Worm (Caenorhabditis elegans) whole organism, L4 larva: Measurements from ENCODE around the gene T28C12.6.
A peak's percentile ranks its signal among the peaks of the same experiment; 100 is the strongest.

Experiments
- F44E2.7 ChIP-seq: fragments of 200-800 bp; sonication (Bioruptor generic); IDR thresholded peaks from 2 replicates; pipeline ENCODE4 v2.1.2; 2022; ENCODE audit warnings: missing genetic modification characterization, missing compliant biosample characterization
- F49E8.2 ChIP-seq: sonication (generic microtip); optimal IDR thresholded peaks from 2 replicates; lab custom pipeline; 2016; ENCODE audit warnings: missing compliant biosample characterization, mild to moderate bottlenecking, missing genetic modification characterization, borderline replicate concordance
- T20F7.1 ChIP-seq: fragments of 200-800 bp; sonication (Bioruptor generic); optimal IDR thresholded peaks from 2 replicates; lab custom pipeline; 2018; ENCODE audit warnings: mild to moderate bottlenecking, missing genetic modification characterization, missing compliant biosample characterization
- Y48G9A.11 ChIP-seq: fragments of 200-800 bp; sonication (Bioruptor generic); IDR thresholded peaks from 2 replicates; pipeline ENCODE4 v1.3.6; 2022; ENCODE audit warnings: missing genetic modification reagents, missing genetic modification characterization, missing compliant biosample characterization
- Y75B8A.6 ChIP-seq: fragments of 200-800 bp; sonication (Bioruptor generic); IDR thresholded peaks from 2 replicates; pipeline ENCODE4 v1.3.6; 2022; ENCODE audit warnings: missing genetic modification reagents, missing genetic modification characterization, missing compliant biosample characterization
- ZK546.5 ChIP-seq, 2 experiments: sonication (generic microtip); optimal IDR thresholded peaks; 2 replicates each; lab custom pipeline; 2017; ENCODE audit warnings: missing biosample characterization in 2 of 2, missing genetic modification characterization in 2 of 2
- aha-1 ChIP-seq: fragments of 150-350 bp; peaks from one replicate; lab custom pipeline; 2014; ENCODE audit warnings: missing biosample characterization, missing genetic modification characterization
- ceh-20 ChIP-seq: fragments of 200-800 bp; sonication (Bioruptor generic); IDR thresholded peaks from 2 replicates; pipeline ENCODE4 v1.3.6; 2022; ENCODE audit warnings: missing genetic modification reagents, missing genetic modification characterization, missing compliant biosample characterization
- daf-16 ChIP-seq, 3 experiments: sonication (generic microtip); optimal IDR thresholded peaks; 2 replicates each; lab custom pipeline; 2016 to 2017; ENCODE audit warnings: missing genetic modification characterization in 3 of 3, missing genetic modification reagents in 3 of 3, mild to moderate bottlenecking in 2 of 3, missing compliant biosample characterization in 2 of 3, missing biosample characterization in 1 of 3, moderate library complexity in 1 of 3
- dmd-6 ChIP-seq: fragments of 200-800 bp; sonication (Bioruptor generic); IDR thresholded peaks from 2 replicates; pipeline ENCODE4 v1.3.6; 2022; ENCODE audit warnings: missing genetic modification reagents, missing genetic modification characterization, missing compliant biosample characterization
- dmd-8 ChIP-seq: fragments of 200-800 bp; sonication (Bioruptor generic); IDR thresholded peaks from 2 replicates; pipeline ENCODE4 v1.3.6; 2022; ENCODE audit warnings: missing genetic modification characterization, missing compliant biosample characterization
- dve-1 ChIP-seq: sonication (generic microtip); optimal IDR thresholded peaks from 2 replicates; lab custom pipeline; 2017; ENCODE audit warnings: antibody characterized with exemption, mild to moderate bottlenecking, missing genetic modification characterization, missing compliant biosample characterization; ENCODE audit not compliant: insufficient read depth
- fos-1 ChIP-seq: fragments of 150-350 bp; optimal IDR thresholded peaks from 2 replicates; lab custom pipeline; 2014; ENCODE audit warnings: missing biosample characterization, missing genetic modification characterization
- hlh-11 ChIP-seq: fragments of 200-800 bp; sonication (Bioruptor generic); optimal IDR thresholded peaks from 2 replicates; lab custom pipeline; 2018; ENCODE audit warnings: mild to moderate bottlenecking, missing genetic modification characterization, missing compliant biosample characterization
- hlh-30 ChIP-seq: sonication (generic microtip); optimal IDR thresholded peaks from 2 replicates; lab custom pipeline; 2017; ENCODE audit warnings: antibody characterized with exemption, mild to moderate bottlenecking, missing genetic modification characterization, missing compliant biosample characterization; ENCODE audit not compliant: insufficient read depth
- hmg-1.1 ChIP-seq: fragments of 200-800 bp; sonication (Bioruptor generic); IDR thresholded peaks from 2 replicates; pipeline ENCODE4 v1.3.6; 2022; ENCODE audit warnings: missing genetic modification reagents, missing genetic modification characterization, missing compliant biosample characterization
- lin-1 ChIP-seq: fragments of 200-800 bp; sonication (Bioruptor generic); IDR thresholded peaks from 2 replicates; pipeline ENCODE4 v1.3.6; 2022; ENCODE audit warnings: missing genetic modification reagents, missing genetic modification characterization, missing compliant biosample characterization
- lsy-2 ChIP-seq, 2 experiments: fragments of 150-350 bp in 1 of 2; sonication (generic microtip) in 1 of 2; optimal IDR thresholded peaks; 2 replicates each; lab custom pipeline; 2014 to 2017; ENCODE audit warnings: missing biosample characterization in 2 of 2, missing genetic modification characterization in 2 of 2
- mdl-1 ChIP-seq, 2 experiments: fragments of 150-350 bp in 1 of 2; sonication (generic microtip) in 1 of 2; optimal IDR thresholded peaks; 2 replicates each; lab custom pipeline; 2014 to 2017; ENCODE audit warnings: missing biosample characterization in 2 of 2, missing genetic modification characterization in 2 of 2
- mxl-3 ChIP-seq: fragments of 200-800 bp; sonication (Bioruptor generic); optimal IDR thresholded peaks from 2 replicates; lab custom pipeline; 2018; ENCODE audit warnings: mild to moderate bottlenecking, missing genetic modification characterization, missing compliant biosample characterization
- nhr-10 ChIP-seq: fragments of 150-350 bp; optimal IDR thresholded peaks from 2 replicates; lab custom pipeline; 2014; ENCODE audit warnings: missing biosample characterization, missing genetic modification characterization
- nhr-28 ChIP-seq: fragments of 150-350 bp; optimal IDR thresholded peaks from 2 replicates; lab custom pipeline; 2014; ENCODE audit warnings: missing biosample characterization, missing genetic modification characterization
- nhr-41 ChIP-seq: fragments of 200-800 bp; sonication (Bioruptor generic); IDR thresholded peaks from 2 replicates; pipeline ENCODE4 v1.3.6; 2022; ENCODE audit warnings: missing genetic modification reagents, missing genetic modification characterization, missing compliant biosample characterization
- nhr-77 ChIP-seq: fragments of 150-350 bp; optimal IDR thresholded peaks from 2 replicates; lab custom pipeline; 2014; ENCODE audit warnings: missing biosample characterization, missing genetic modification characterization
- php-3 ChIP-seq: fragments of 200-800 bp; sonication (Bioruptor generic); IDR thresholded peaks from 2 replicates; pipeline ENCODE4 v1.3.6; 2022; ENCODE audit warnings: missing genetic modification reagents, missing genetic modification characterization, missing compliant biosample characterization
- pqm-1 ChIP-seq: sonication (generic microtip); optimal IDR thresholded peaks from 2 replicates; lab custom pipeline; 2017; ENCODE audit warnings: missing biosample characterization, missing genetic modification characterization
- set-16 ChIP-seq: fragments of 200-800 bp; sonication (Bioruptor generic); IDR thresholded peaks from 2 replicates; pipeline ENCODE4 v1.3.6; 2022; ENCODE audit warnings: missing genetic modification reagents, missing genetic modification characterization, missing compliant biosample characterization
- skn-1 ChIP-seq: fragments of 150-350 bp; optimal IDR thresholded peaks from 2 replicates; lab custom pipeline; 2014; ENCODE audit warnings: missing biosample characterization, missing genetic modification characterization
- snpc-1.2 ChIP-seq: fragments of 200-800 bp; sonication (Bioruptor generic); IDR thresholded peaks from 2 replicates; pipeline ENCODE4 v1.3.6; 2022; ENCODE audit warnings: missing genetic modification reagents, missing genetic modification characterization, missing compliant biosample characterization
- snpc-4 ChIP-seq: fragments of 150-350 bp; optimal IDR thresholded peaks from 2 replicates; lab custom pipeline; 2014; ENCODE audit warnings: missing biosample characterization, missing genetic modification characterization
- tra-1 ChIP-seq: fragments of 200-800 bp; sonication (Bioruptor generic); IDR thresholded peaks from 2 replicates; pipeline ENCODE4 v1.3.6; 2022; ENCODE audit warnings: missing genetic modification reagents, missing genetic modification characterization, missing compliant biosample characterization
- unc-130 ChIP-seq: sonication (generic microtip); optimal IDR thresholded peaks from 2 replicates; lab custom pipeline; 2016; ENCODE audit warnings: missing genetic modification reagents, missing genetic modification characterization, missing compliant biosample characterization
- unc-62 ChIP-seq, 3 experiments: fragments of 150-350 bp in 1 of 3; sonication (generic microtip); optimal IDR thresholded peaks in 2 of 3; peaks in 1 of 3; 1 replicate in 1 of 3; 2 replicates in 2 of 3; lab custom pipeline; 2014 to 2017; ENCODE audit warnings: missing biosample characterization in 3 of 3, missing genetic modification characterization in 3 of 3, missing genetic modification reagents in 3 of 3, missing genotype in 1 of 3
- zag-1 ChIP-seq: fragments of 150-350 bp; optimal IDR thresholded peaks from 2 replicates; lab custom pipeline; 2014; ENCODE audit warnings: missing biosample characterization, missing genetic modification characterization
- zip-2 ChIP-seq: fragments of 150-350 bp; optimal IDR thresholded peaks from 2 replicates; lab custom pipeline; 2014; ENCODE audit warnings: missing biosample characterization, missing genetic modification characterization

T28C12.6 gene

DNA sequence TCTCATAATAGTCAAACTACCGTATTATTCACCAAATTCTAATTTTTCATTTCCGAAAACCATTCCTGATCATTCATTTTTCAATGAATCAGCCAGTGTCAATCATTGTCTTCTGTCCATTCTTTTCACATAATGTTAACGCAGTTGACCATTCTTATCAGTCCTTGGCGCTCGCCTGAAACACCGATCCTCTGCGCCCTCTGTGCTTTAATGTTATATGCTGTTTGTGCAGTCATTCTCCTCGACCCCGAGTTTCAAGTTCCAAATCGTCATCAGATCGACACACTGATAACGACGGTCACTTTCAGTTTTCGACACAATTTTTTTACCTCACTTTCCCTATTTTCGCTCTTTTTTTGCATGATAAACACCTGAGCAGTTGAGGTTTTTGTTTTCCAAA, 11.0 kb upstream of the T28C12.6 start:
- TF ChIP-seq zag-1 (tag; lab: Kevin White, UChicago) (no peak), lin-1 (GFP tag; lab: Robert Waterston, UW) (0 out of 2 replicates have a peak, but pooled peaks have one; percentile 47), nhr-77 (tag; lab: Kevin White, UChicago) (peak; percentile 45), snpc-4 (tag; lab: Kevin White, UChicago) (no peak), dmd-6 (GFP tag; lab: Robert Waterston, UW) (peak; percentile 94), Y75B8A.6 (GFP tag; lab: Robert Waterston, UW) (no peak), fos-1 (tag; lab: Kevin White, UChicago) (no peak), nhr-41 (peak; percentile 78), daf-16 (GFP tag; optimal IDR thresholded peaks at IDR 0.05; lab: Kevin White, UChicago) (no peak), daf-16 (tag; optimal IDR thresholded peaks at IDR 0.05; lab: Kevin White, UChicago) (peak; percentile 54), dve-1 (tag; lab: Kevin White, UChicago) (peak; percentile 62), unc-62 (GFP tag; optimal IDR thresholded peaks at IDR 0.05 in 1 of 2; lab: Kevin White, UChicago) (peak in 1 of 2 experiments; percentile 19), unc-62 (tag; optimal IDR thresholded peaks at IDR 0.05; lab: Kevin White, UChicago) (no peak), F49E8.2 (tag; lab: Kevin White, UChicago) (no peak), php-3 (GFP tag; lab: Robert Waterston, UW) (0 out of 2 replicates have a peak, but pooled peaks have one; percentile 40), hlh-30 (peak; percentile 59), nhr-28 (tag; lab: Kevin White, UChicago) (peak; percentile 85), aha-1 (tag; lab: Kevin White, UChicago) (peak; percentile 91), pqm-1 (tag; lab: Kevin White, UChicago) (peak; percentile 96), hlh-11 (peak; percentile 76), skn-1 (no peak)

- TF ChIP-seq hlh-11 (peak; percentile 56), T20F7.1 (GFP tag; lab: Kevin White, UChicago) (no peak)
- TF ChIP-seq, all 104 proteins: peak for 1
These were observed 10.2 kb upstream of the T28C12.6 start for ce11 chrV:6346043-6346618.

DNA sequence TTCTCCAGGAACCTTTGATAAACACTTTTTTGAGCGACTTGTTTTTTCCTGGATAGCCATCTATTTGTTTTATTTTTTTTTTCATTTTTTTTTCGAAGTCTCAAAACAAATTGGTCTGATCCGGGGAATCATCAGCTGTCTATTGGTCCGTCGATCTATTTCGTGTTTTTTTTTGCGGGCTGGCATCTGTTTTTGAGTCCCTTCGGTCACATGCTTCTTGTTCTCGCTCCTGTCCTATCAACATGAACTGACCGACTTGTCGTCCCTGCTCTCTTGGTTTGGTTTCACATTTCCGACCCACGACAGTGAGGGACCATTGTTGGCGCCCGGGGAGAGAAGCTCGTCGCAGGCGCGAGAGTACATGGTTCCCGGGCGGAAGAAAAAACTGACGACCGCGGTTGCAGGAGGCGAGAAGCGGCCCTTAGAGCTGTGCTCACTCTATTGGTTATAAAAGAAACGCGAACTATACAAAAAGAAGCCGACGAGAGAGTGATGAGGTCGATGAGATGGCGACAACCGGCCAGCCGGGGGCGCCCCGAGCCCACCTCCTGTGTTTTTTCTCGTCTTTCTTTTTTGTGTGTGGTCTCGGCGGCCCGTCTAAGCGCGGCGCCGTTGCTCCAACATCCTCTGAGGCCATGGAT, 8.7 kb upstream of the T28C12.6 start:
- TF ChIP-seq ceh-20 (GFP tag; lab: Robert Waterston, UW), result peak; percentile 45; the same call in 1 of the 2 replicates
- TF ChIP-seq dmd-8 (GFP tag; lab: Robert Waterston, UW), result 0 out of 2 replicates have a peak, but pooled peaks have one; percentile 39
- TF ChIP-seq F49E8.2 (tag; lab: Kevin White, UChicago), result no peak
- TF ChIP-seq hlh-30, result peak; percentile 18
- TF ChIP-seq mxl-3 (GFP tag; lab: Kevin White, UChicago), result no peak
- TF ChIP-seq Y48G9A.11 (GFP tag; lab: Robert Waterston, UW), result 0 out of 2 replicates have a peak, but pooled peaks have one; percentile 24
- peak in 1 of 2 experiments; percentile 86 for TF ChIP-seq daf-16 (GFP tag; optimal IDR thresholded peaks at IDR 0.05; lab: Kevin White, UChicago)
- TF ChIP-seq daf-16 (tag; optimal IDR thresholded peaks at IDR 0.05; lab: Kevin White, UChicago), result no peak
- TF ChIP-seq hlh-11, result peak; percentile 28
- TF ChIP-seq set-16, result peak; percentile 84
- no peak for TF ChIP-seq zip-2 (tag; lab: Kevin White, UChicago)
- peak; percentile 26; the same call in 1 of the 2 replicates for TF ChIP-seq tra-1

DNA sequence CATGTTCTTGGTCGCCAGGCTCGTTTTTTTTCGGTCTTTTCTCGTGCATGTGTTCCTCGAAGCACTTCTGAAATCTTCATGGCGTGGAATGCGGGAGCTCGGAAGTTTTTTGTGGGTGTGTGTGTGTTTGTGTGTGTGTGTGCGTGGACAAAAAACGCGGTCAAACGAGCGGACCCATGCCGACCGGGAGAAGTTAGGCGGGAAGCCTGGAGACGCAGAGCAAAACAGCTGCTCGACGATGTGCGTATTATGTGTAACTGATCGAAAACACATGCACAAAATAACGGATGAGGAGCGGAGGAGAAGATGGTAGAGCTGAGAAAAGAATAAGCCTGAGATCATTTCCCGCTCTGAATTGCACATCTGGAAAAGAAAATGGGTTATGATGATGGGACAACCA, 6.6 kb upstream of the T28C12.6 start:
- peak; percentile 66 for TF ChIP-seq hlh-11
- no peak for TF ChIP-seq snpc-1.2 (GFP tag; lab: Robert Waterston, UW)
- TF ChIP-seq nhr-28 (tag; lab: Kevin White, UChicago), result no peak
- TF ChIP-seq set-16, result peak; percentile 42; the same call in 1 of the 2 replicates
- TF ChIP-seq nhr-10, result no peak
- no peak for TF ChIP-seq php-3 (GFP tag; lab: Robert Waterston, UW)
- no peak for TF ChIP-seq unc-130 (GFP tag; lab: Kevin White, UChicago)
- no peak for TF ChIP-seq dmd-6 (GFP tag; lab: Robert Waterston, UW)
- TF ChIP-seq ZK546.5 (tag; optimal IDR thresholded peaks at IDR 0.05; lab: Kevin White, UChicago), result no peak
- TF ChIP-seq ceh-20 (GFP tag; lab: Robert Waterston, UW), result 0 out of 2 replicates have a peak, but pooled peaks have one; percentile 42
- peak in 1 of 2 experiments; percentile 3 for TF ChIP-seq mdl-1 (tag; optimal IDR thresholded peaks at IDR 0.05; lab: Kevin White, UChicago)
- TF ChIP-seq hmg-1.1 (GFP tag; lab: Robert Waterston, UW), result peak; percentile 7; the same call in 1 of the 2 replicates
- peak; percentile 42 for TF ChIP-seq hlh-30
- TF ChIP-seq daf-16 (GFP tag; optimal IDR thresholded peaks at IDR 0.05; lab: Kevin White, UChicago), result peak in 1 of 2 experiments; percentile 63
- TF ChIP-seq daf-16 (tag; optimal IDR thresholded peaks at IDR 0.05; lab: Kevin White, UChicago), result no peak
- TF ChIP-seq lsy-2 (tag; optimal IDR thresholded peaks at IDR 0.05; lab: Kevin White, UChicago), result no peak
- no peak for TF ChIP-seq F44E2.7
- TF ChIP-seq, all 104 proteins: peak for 7
